Worm (Caenorhabditis elegans) whole organism, late embryonic: Measurements from ENCODE around the gene C14F11.7.

Source experiments
- C08G9.2 ChIP-seq: sonication (generic microtip); optimal IDR thresholded peaks from 2 replicates; lab custom pipeline; 2016; ENCODE audit warnings: mild to moderate bottlenecking, missing genetic modification characterization, moderate library complexity, missing compliant biosample characterization
- C38D4.7 ChIP-seq: fragments of 200-800 bp; sonication (Bioruptor generic); optimal IDR thresholded peaks from 2 replicates; lab custom pipeline; 2018; ENCODE audit warnings: mild to moderate bottlenecking, missing genetic modification characterization, moderate library complexity, missing compliant biosample characterization
- K09A11.1 ChIP-seq: sonication (generic microtip); optimal IDR thresholded peaks from 2 replicates; lab custom pipeline; 2017; ENCODE audit warnings: antibody characterized with exemption, mild to moderate bottlenecking, missing genetic modification characterization, missing compliant biosample characterization; ENCODE audit not compliant: insufficient read depth
- ama-1 ChIP-seq: fragments of 150-350 bp; optimal IDR thresholded peaks from 2 replicates; lab custom pipeline; 2014
- ceh-14 ChIP-seq: sonication (generic microtip); optimal IDR thresholded peaks from 2 replicates; lab custom pipeline; 2016; ENCODE audit warnings: missing genotype, missing genetic modification characterization, missing compliant biosample characterization
- ceh-18 ChIP-seq: sonication (generic microtip); optimal IDR thresholded peaks from 2 replicates; lab custom pipeline; 2016; ENCODE audit warnings: missing genetic modification characterization, missing compliant biosample characterization
- ceh-2 ChIP-seq: sonication (generic microtip); optimal IDR thresholded peaks from 2 replicates; lab custom pipeline; 2016; ENCODE audit warnings: missing genotype, missing genetic modification characterization, missing compliant biosample characterization
- ceh-22 ChIP-seq: sonication (generic microtip); optimal IDR thresholded peaks from 2 replicates; lab custom pipeline; 2017; ENCODE audit warnings: missing biosample characterization, missing genetic modification characterization
- ceh-34 ChIP-seq: sonication (generic microtip); optimal IDR thresholded peaks from 2 replicates; lab custom pipeline; 2016; ENCODE audit warnings: mild to moderate bottlenecking, missing genetic modification characterization, missing compliant biosample characterization
- ceh-45 ChIP-seq: fragments of 200-800 bp; sonication (Bioruptor generic); IDR thresholded peaks from 2 replicates; pipeline ENCODE4 v1.3.6; 2022; ENCODE audit warnings: missing genetic modification reagents, missing genetic modification characterization, missing compliant biosample characterization
- ceh-48 ChIP-seq: sonication (generic microtip); optimal IDR thresholded peaks from 2 replicates; lab custom pipeline; 2016; ENCODE audit warnings: missing genetic modification characterization, inconsistent platforms, missing compliant biosample characterization
- ceh-6 ChIP-seq: fragments of 200-800 bp; sonication (Bioruptor generic); optimal IDR thresholded peaks from 2 replicates; lab custom pipeline; 2018; ENCODE audit warnings: mild to moderate bottlenecking, missing genetic modification characterization, missing compliant biosample characterization
- ceh-9 ChIP-seq: sonication (generic microtip); optimal IDR thresholded peaks from 2 replicates; lab custom pipeline; 2016; ENCODE audit warnings: mild to moderate bottlenecking, missing genetic modification characterization, inconsistent platforms, missing compliant biosample characterization
- che-1 ChIP-seq: sonication (generic microtip); optimal IDR thresholded peaks from 2 replicates; lab custom pipeline; 2016; ENCODE audit warnings: mild to moderate bottlenecking, missing genetic modification characterization, missing compliant biosample characterization
- dmd-4 ChIP-seq: sonication (generic microtip); optimal IDR thresholded peaks from 2 replicates; lab custom pipeline; 2016; ENCODE audit warnings: borderline replicate concordance, missing genetic modification characterization, missing compliant biosample characterization
- elt-2 ChIP-seq: sonication (generic microtip); optimal IDR thresholded peaks from 2 replicates; lab custom pipeline; 2016; ENCODE audit warnings: missing genetic modification reagents, missing genetic modification characterization, missing compliant biosample characterization
- ets-4 ChIP-seq: sonication (generic microtip); optimal IDR thresholded peaks from 2 replicates; lab custom pipeline; 2016; ENCODE audit warnings: missing genetic modification characterization, missing compliant biosample characterization
- eyg-1 ChIP-seq: sonication (generic microtip); optimal IDR thresholded peaks from 2 replicates; lab custom pipeline; 2016; ENCODE audit warnings: missing genotype, missing genetic modification characterization, missing compliant biosample characterization
- fkh-10 ChIP-seq: fragments of 150-350 bp; optimal IDR thresholded peaks from 2 replicates; lab custom pipeline; 2014; ENCODE audit warnings: missing biosample characterization, missing genetic modification reagents, missing genetic modification characterization
- fkh-6 ChIP-seq: sonication (generic microtip); optimal IDR thresholded peaks from 2 replicates; lab custom pipeline; 2016; ENCODE audit warnings: missing genetic modification characterization, missing compliant biosample characterization
- gmeb-2 ChIP-seq: sonication (generic microtip); optimal IDR thresholded peaks from 2 replicates; lab custom pipeline; 2016; ENCODE audit warnings: missing genetic modification characterization, inconsistent platforms, missing compliant biosample characterization
- hlh-13 ChIP-seq: fragments of 200-800 bp; sonication (Bioruptor generic); optimal IDR thresholded peaks from 2 replicates; lab custom pipeline; 2018; ENCODE audit warnings: mild to moderate bottlenecking, missing genetic modification characterization, missing compliant biosample characterization
- hlh-15 ChIP-seq: sonication (generic microtip); optimal IDR thresholded peaks from 2 replicates; lab custom pipeline; 2016; ENCODE audit warnings: missing genetic modification characterization, missing compliant biosample characterization
- madf-2 ChIP-seq: sonication (generic microtip); optimal IDR thresholded peaks from 2 replicates; lab custom pipeline; 2017; ENCODE audit warnings: missing genetic modification characterization, missing compliant biosample characterization
- mec-3 ChIP-seq: sonication (generic microtip); optimal IDR thresholded peaks from 2 replicates; lab custom pipeline; 2016; ENCODE audit warnings: borderline replicate concordance, missing genetic modification characterization, missing compliant biosample characterization
- nfya-1 ChIP-seq: sonication (generic microtip); optimal IDR thresholded peaks from 2 replicates; lab custom pipeline; 2017; ENCODE audit warnings: missing genetic modification characterization, mild to moderate bottlenecking, missing compliant biosample characterization, antibody characterized with exemption, moderate library complexity
- nhr-11 ChIP-seq: fragments of 150-350 bp; optimal IDR thresholded peaks from 2 replicates; lab custom pipeline; 2014; ENCODE audit warnings: missing biosample characterization, missing genetic modification characterization
- npax-4 ChIP-seq: sonication (generic microtip); optimal IDR thresholded peaks from 2 replicates; lab custom pipeline; 2016; ENCODE audit warnings: missing genetic modification characterization, missing compliant biosample characterization
- pag-3 ChIP-seq: sonication (generic microtip); optimal IDR thresholded peaks from 2 replicates; lab custom pipeline; 2016; ENCODE audit warnings: missing compliant biosample characterization, missing genetic modification characterization, borderline replicate concordance
- pqm-1 ChIP-seq: sonication (generic microtip); optimal IDR thresholded peaks from 2 replicates; lab custom pipeline; 2016; ENCODE audit warnings: missing genetic modification characterization, missing compliant biosample characterization
- pros-1 ChIP-seq: fragments of 150-350 bp; optimal IDR thresholded peaks from 2 replicates; lab custom pipeline; 2014; ENCODE audit warnings: missing biosample characterization, missing genetic modification reagents, missing genetic modification characterization
- rnt-1 ChIP-seq: sonication (generic microtip); optimal IDR thresholded peaks from 2 replicates; lab custom pipeline; 2016; ENCODE audit warnings: missing genetic modification characterization, missing compliant biosample characterization
- sdc-2 ChIP-seq: sonication (generic microtip); optimal IDR thresholded peaks from 2 replicates; lab custom pipeline; 2016; ENCODE audit warnings: missing genotype, missing genetic modification characterization, missing compliant biosample characterization
- sox-2 ChIP-seq: fragments of 200-800 bp; sonication (Bioruptor generic); IDR thresholded peaks from 2 replicates; pipeline ENCODE4 v1.3.6; 2022; ENCODE audit warnings: missing genetic modification reagents, missing genetic modification characterization, missing compliant biosample characterization
- tbx-7 ChIP-seq: sonication (generic microtip); optimal IDR thresholded peaks from 2 replicates; lab custom pipeline; 2016; ENCODE audit warnings: missing genotype, missing genetic modification characterization, missing compliant biosample characterization
- ttx-3 ChIP-seq: sonication (generic microtip); optimal IDR thresholded peaks from 2 replicates; lab custom pipeline; 2016; ENCODE audit warnings: missing genetic modification reagents, missing genetic modification characterization, missing compliant biosample characterization
- unc-3 ChIP-seq, 2 experiments: fragments of 200-800 bp in 1 of 2; sonication (Bioruptor generic) in 1 of 2; sonication (generic microtip) in 1 of 2; conservative IDR thresholded peaks in 1 of 2; optimal IDR thresholded peaks in 1 of 2; 2 replicates each; pipeline versions ENCODE4 v1.3.6 to Lab custom; 2016 to 2022; ENCODE audit warnings: missing compliant biosample characterization in 2 of 2, missing genetic modification characterization in 2 of 2, missing genetic modification reagents in 1 of 2
- unc-42 ChIP-seq: sonication (generic microtip); optimal IDR thresholded peaks from 2 replicates; lab custom pipeline; 2016; ENCODE audit warnings: missing genotype, missing genetic modification characterization, missing compliant biosample characterization
- unc-55 ChIP-seq: sonication (generic microtip); optimal IDR thresholded peaks from 2 replicates; lab custom pipeline; 2017; ENCODE audit warnings: missing biosample characterization, missing genetic modification reagents, missing genetic modification characterization
- zip-5 ChIP-seq: sonication (generic microtip); optimal IDR thresholded peaks from 2 replicates; lab custom pipeline; 2016; ENCODE audit warnings: missing genetic modification characterization, missing compliant biosample characterization
- ztf-16 ChIP-seq: sonication (generic microtip); optimal IDR thresholded peaks from 2 replicates; lab custom pipeline; 2017; ENCODE audit warnings: missing genetic modification characterization, missing compliant biosample characterization

C14F11.7 gene

ce11 chrX:6205325-6205724 lies 3.0 kb downstream of the C14F11.7 start:
- TF ChIP-seq ztf-16 (tag; lab: Kevin White, UChicago) (no peak), che-1 (tag; lab: Kevin White, UChicago) (no peak), sox-2 (GFP tag; lab: Robert Waterston, UW) (no peak), ama-1 (no peak), gmeb-2 (no peak), unc-42 (tag; lab: Kevin White, UChicago) (no peak), pros-1 (no peak), C08G9.2 (no peak), zip-5 (no peak), nfya-1 (no peak), elt-2 (tag; lab: Kevin White, UChicago) (no peak)

DNA sequence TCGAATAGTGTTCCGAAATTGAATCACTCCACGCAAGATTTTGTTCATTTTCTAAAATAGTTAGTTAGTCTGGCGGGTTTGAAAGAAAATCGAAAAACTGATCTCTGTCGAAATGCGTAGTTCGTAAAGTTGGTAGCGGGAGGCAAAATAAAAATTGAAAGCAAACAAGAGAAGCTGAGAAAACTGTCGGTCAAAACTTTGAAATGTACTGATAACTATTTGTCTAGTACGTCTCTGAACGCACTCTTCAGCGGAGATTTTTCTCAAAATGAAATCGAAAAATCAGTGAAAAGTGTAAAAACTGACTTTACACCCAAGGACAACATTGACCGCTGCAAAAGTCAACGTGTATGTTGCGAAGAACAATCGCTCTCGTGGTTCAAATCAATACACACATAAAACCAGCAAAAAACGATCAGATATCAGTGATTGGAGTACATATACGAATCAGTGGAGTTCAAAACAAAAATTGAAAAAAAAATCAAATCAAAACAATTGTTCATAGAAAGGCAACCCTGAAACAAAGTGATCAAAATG lies 3.6 kb downstream of the C14F11.7 start, which contains the start of gene bca-1:
Gene bca-1 (minus strand): TSS at position 51 of the 537 bp plus-strand sequence.
- no peak for TF ChIP-seq K09A11.1
- TF ChIP-seq pag-3 (tag; lab: Kevin White, UChicago), result no peak
- no peak for TF ChIP-seq fkh-10
- no peak for TF ChIP-seq npax-4 (tag; lab: Kevin White, UChicago)
- no peak for TF ChIP-seq madf-2 (tag; lab: Kevin White, UChicago)

DNA sequence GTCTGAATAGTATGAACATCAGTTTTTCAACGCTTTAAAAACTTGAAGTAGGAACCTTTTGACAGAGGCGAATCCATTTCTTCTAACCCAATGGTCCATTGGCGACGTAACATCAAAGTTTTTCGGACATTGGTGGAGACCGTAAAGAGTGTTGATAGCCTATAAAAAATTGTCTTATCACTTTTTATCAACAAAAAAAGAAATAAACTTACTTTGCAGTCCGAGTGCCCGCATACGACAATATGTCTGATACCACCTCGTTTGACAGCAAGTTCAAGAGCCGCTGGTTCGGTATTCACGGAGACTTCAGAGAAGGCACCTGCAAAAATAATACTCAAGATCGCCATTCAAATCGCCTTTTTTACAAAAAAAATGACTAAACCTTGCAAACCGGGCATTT lies 5.0 kb downstream of the C14F11.7 start:
- no peak for TF ChIP-seq unc-3 (GFP tag; conservative IDR thresholded peaks at IDR 0.05; lab: Robert Waterston, UW)
- TF ChIP-seq unc-3 (tag; optimal IDR thresholded peaks at IDR 0.05; lab: Kevin White, UChicago), result no peak
- no peak for TF ChIP-seq ceh-6 (GFP tag; lab: Kevin White, UChicago)
- no peak for TF ChIP-seq ceh-48 (tag; lab: Kevin White, UChicago)
- no peak for TF ChIP-seq mec-3 (tag; lab: Kevin White, UChicago)
- TF ChIP-seq C38D4.7 (GFP tag; lab: Kevin White, UChicago), result no peak
- TF ChIP-seq dmd-4 (tag; lab: Kevin White, UChicago), result no peak
- TF ChIP-seq nhr-11 (tag; lab: Kevin White, UChicago), result no peak
- no peak for TF ChIP-seq K09A11.1
- TF ChIP-seq unc-42 (tag; lab: Kevin White, UChicago), result no peak
- TF ChIP-seq tbx-7 (tag; lab: Kevin White, UChicago), result no peak
- no peak for TF ChIP-seq ceh-2 (tag; lab: Kevin White, UChicago)
- no peak for TF ChIP-seq ztf-16 (tag; lab: Kevin White, UChicago)
- TF ChIP-seq ceh-9, result no peak
- no peak for TF ChIP-seq pqm-1 (tag; lab: Kevin White, UChicago)
- no peak for TF ChIP-seq C08G9.2

ce11 chrX:6202809-6203208 lies 5.6 kb downstream of the C14F11.7 start:
- TF ChIP-seq unc-3 (GFP tag; conservative IDR thresholded peaks at IDR 0.05; lab: Robert Waterston, UW), result no peak
- TF ChIP-seq unc-3 (tag; optimal IDR thresholded peaks at IDR 0.05; lab: Kevin White, UChicago), result no peak
- no peak for TF ChIP-seq ets-4 (tag; lab: Kevin White, UChicago)
- TF ChIP-seq ceh-18 (tag; lab: Kevin White, UChicago), result no peak
- no peak for TF ChIP-seq ceh-34 (tag; lab: Kevin White, UChicago)
- TF ChIP-seq unc-55 (GFP tag; lab: Kevin White, UChicago), result no peak

- TF ChIP-seq sdc-2 (tag; lab: Kevin White, UChicago) (no peak), hlh-13 (no peak), ceh-14 (tag; lab: Kevin White, UChicago) (no peak), unc-42 (tag; lab: Kevin White, UChicago) (no peak), ceh-45 (no peak), fkh-6 (no peak), madf-2 (tag; lab: Kevin White, UChicago) (no peak), ceh-22 (tag; lab: Kevin White, UChicago) (no peak), ceh-34 (tag; lab: Kevin White, UChicago) (no peak), pros-1 (no peak), ceh-48 (tag; lab: Kevin White, UChicago) (no peak), ttx-3 (tag; lab: Kevin White, UChicago) (no peak), ceh-6 (GFP tag; lab: Kevin White, UChicago) (no peak), K09A11.1 (no peak), rnt-1 (tag; lab: Kevin White, UChicago) (no peak), ama-1 (no peak), eyg-1 (tag; lab: Kevin White, UChicago) (no peak), hlh-15 (tag; lab: Kevin White, UChicago) (no peak)
Measured at ce11 chrX:6201542-6201941, 6.8 kb downstream of the C14F11.7 start.
